Worm (Caenorhabditis elegans) whole organism, L4 larva: ENCODE results near the gene T10F2.5.
A peak's percentile ranks its signal among the peaks of the same experiment; 100 is the strongest.

Source experiments
- F37D6.2 ChIP-seq: sonication (generic microtip); optimal IDR thresholded peaks from 2 replicates; lab custom pipeline; 2016; ENCODE audit warnings: mild to moderate bottlenecking, missing genetic modification characterization, missing compliant biosample characterization
- T26A8.4 ChIP-seq: fragments of 200-800 bp; sonication (Bioruptor generic); IDR thresholded peaks from 2 replicates; pipeline ENCODE4 v1.3.6; 2022; ENCODE audit warnings: missing genetic modification characterization, missing compliant biosample characterization
- Y105C5A.15 ChIP-seq: fragments of 200-800 bp; sonication (Bioruptor generic); IDR thresholded peaks from 2 replicates; pipeline ENCODE4 v1.3.6; 2022; ENCODE audit warnings: missing genetic modification characterization, missing compliant biosample characterization
- Y48G9A.11 ChIP-seq: fragments of 200-800 bp; sonication (Bioruptor generic); IDR thresholded peaks from 2 replicates; pipeline ENCODE4 v1.3.6; 2022; ENCODE audit warnings: missing genetic modification reagents, missing genetic modification characterization, missing compliant biosample characterization
- Y5F2A.4 ChIP-seq: fragments of 200-800 bp; sonication (Bioruptor generic); optimal IDR thresholded peaks from 2 replicates; lab custom pipeline; 2018; ENCODE audit warnings: mild to moderate bottlenecking, missing genetic modification characterization, missing compliant biosample characterization
- ZK337.2 ChIP-seq: fragments of 200-800 bp; sonication (Bioruptor generic); IDR thresholded peaks from 2 replicates; pipeline ENCODE4 v1.3.6; 2022; ENCODE audit warnings: missing genetic modification reagents, missing genetic modification characterization, missing compliant biosample characterization
- ZK546.5 ChIP-seq, 2 experiments: sonication (generic microtip); optimal IDR thresholded peaks; 2 replicates each; lab custom pipeline; 2017; ENCODE audit warnings: missing biosample characterization in 2 of 2, missing genetic modification characterization in 2 of 2
- aha-1 ChIP-seq: fragments of 150-350 bp; peaks from one replicate; lab custom pipeline; 2014; ENCODE audit warnings: missing biosample characterization, missing genetic modification characterization
- ceh-20 ChIP-seq: fragments of 200-800 bp; sonication (Bioruptor generic); IDR thresholded peaks from 2 replicates; pipeline ENCODE4 v1.3.6; 2022; ENCODE audit warnings: missing genetic modification reagents, missing genetic modification characterization, missing compliant biosample characterization
- ceh-82 ChIP-seq: sonication (generic microtip); optimal IDR thresholded peaks from 2 replicates; lab custom pipeline; 2017; ENCODE audit warnings: missing biosample characterization, missing genetic modification characterization
- daf-12 ChIP-seq: fragments of 150-350 bp; optimal IDR thresholded peaks from 2 replicates; lab custom pipeline; 2014; ENCODE audit warnings: missing biosample characterization, missing genetic modification reagents, missing genetic modification characterization
- dmd-6 ChIP-seq: fragments of 200-800 bp; sonication (Bioruptor generic); IDR thresholded peaks from 2 replicates; pipeline ENCODE4 v1.3.6; 2022; ENCODE audit warnings: missing genetic modification reagents, missing genetic modification characterization, missing compliant biosample characterization
- dmd-8 ChIP-seq: fragments of 200-800 bp; sonication (Bioruptor generic); IDR thresholded peaks from 2 replicates; pipeline ENCODE4 v1.3.6; 2022; ENCODE audit warnings: missing genetic modification characterization, missing compliant biosample characterization
- duxl-1 ChIP-seq: sonication (generic microtip); optimal IDR thresholded peaks from 2 replicates; lab custom pipeline; 2016; ENCODE audit warnings: mild to moderate bottlenecking, missing genetic modification characterization, moderate library complexity, missing compliant biosample characterization; ENCODE audit not compliant: poor library complexity
- dve-1 ChIP-seq: sonication (generic microtip); optimal IDR thresholded peaks from 2 replicates; lab custom pipeline; 2017; ENCODE audit warnings: antibody characterized with exemption, mild to moderate bottlenecking, missing genetic modification characterization, missing compliant biosample characterization; ENCODE audit not compliant: insufficient read depth
- egl-27 ChIP-seq: sonication (generic microtip); optimal IDR thresholded peaks from 3 replicates; lab custom pipeline; 2017; ENCODE audit warnings: missing biosample characterization, missing genetic modification reagents, missing genetic modification characterization
- hlh-11 ChIP-seq: fragments of 200-800 bp; sonication (Bioruptor generic); optimal IDR thresholded peaks from 2 replicates; lab custom pipeline; 2018; ENCODE audit warnings: mild to moderate bottlenecking, missing genetic modification characterization, missing compliant biosample characterization
- hlh-30 ChIP-seq: sonication (generic microtip); optimal IDR thresholded peaks from 2 replicates; lab custom pipeline; 2017; ENCODE audit warnings: antibody characterized with exemption, mild to moderate bottlenecking, missing genetic modification characterization, missing compliant biosample characterization; ENCODE audit not compliant: insufficient read depth
- lim-7 ChIP-seq: fragments of 200-800 bp; sonication (Bioruptor generic); IDR thresholded peaks from 2 replicates; pipeline ENCODE4 v1.3.6; 2022; ENCODE audit warnings: missing genetic modification characterization, missing compliant biosample characterization
- lin-13 ChIP-seq: fragments of 150-350 bp; optimal IDR thresholded peaks from 2 replicates; lab custom pipeline; 2014; ENCODE audit warnings: missing biosample characterization, missing genetic modification reagents, missing genetic modification characterization
- lin-15B ChIP-seq: fragments of 150-350 bp; sonication (generic microtip); optimal IDR thresholded peaks from 3 replicates; lab custom pipeline; 2014; ENCODE audit warnings: missing biosample characterization, missing genetic modification characterization
- lin-38 ChIP-seq: fragments of 200-800 bp; sonication (Bioruptor generic); IDR thresholded peaks from 2 replicates; pipeline ENCODE4 v1.3.6; 2022; ENCODE audit warnings: missing genetic modification reagents, missing genetic modification characterization, missing compliant biosample characterization
- lin-39 ChIP-seq: fragments of 150-350 bp; optimal IDR thresholded peaks from 2 replicates; lab custom pipeline; 2014; ENCODE audit warnings: missing biosample characterization, missing genetic modification reagents, missing genetic modification characterization
- madf-5 ChIP-seq, 2 experiments: fragments of 200-800 bp; sonication (Bioruptor generic); IDR thresholded peaks; 2 replicates each; pipeline ENCODE4 v1.3.6; 2022; ENCODE audit warnings: missing compliant biosample characterization in 2 of 2, missing genetic modification characterization in 2 of 2
- madf-9 ChIP-seq: fragments of 200-800 bp; sonication (Bioruptor generic); conservative IDR thresholded peaks from 2 replicates; pipeline ENCODE4 v1.3.6; 2022; ENCODE audit warnings: missing genetic modification reagents, missing genetic modification characterization, missing compliant biosample characterization
- mdt-29 ChIP-seq: fragments of 200-800 bp; sonication (Bioruptor generic); IDR thresholded peaks from 2 replicates; pipeline ENCODE4 v1.3.6; 2022; ENCODE audit warnings: missing genetic modification reagents, missing genetic modification characterization, missing compliant biosample characterization
- nhr-102 ChIP-seq: sonication (generic microtip); optimal IDR thresholded peaks from 2 replicates; lab custom pipeline; 2016; ENCODE audit warnings: mild to moderate bottlenecking, missing genetic modification characterization, moderate library complexity, missing compliant biosample characterization
- nhr-11 ChIP-seq: fragments of 150-350 bp; optimal IDR thresholded peaks from 2 replicates; lab custom pipeline; 2014; ENCODE audit warnings: missing biosample characterization, missing genetic modification characterization
- nhr-111 ChIP-seq: fragments of 200-800 bp; sonication (Bioruptor generic); optimal IDR thresholded peaks from 2 replicates; lab custom pipeline; 2018; ENCODE audit warnings: mild to moderate bottlenecking, missing genetic modification characterization, missing compliant biosample characterization
- nhr-237 ChIP-seq: sonication (generic microtip); optimal IDR thresholded peaks from 2 replicates; lab custom pipeline; 2017; ENCODE audit warnings: missing biosample characterization, missing genetic modification characterization
- nhr-28 ChIP-seq: fragments of 150-350 bp; optimal IDR thresholded peaks from 2 replicates; lab custom pipeline; 2014; ENCODE audit warnings: missing biosample characterization, missing genetic modification characterization
- nhr-41 ChIP-seq: fragments of 200-800 bp; sonication (Bioruptor generic); IDR thresholded peaks from 2 replicates; pipeline ENCODE4 v1.3.6; 2022; ENCODE audit warnings: missing genetic modification reagents, missing genetic modification characterization, missing compliant biosample characterization
- nhr-76 ChIP-seq: fragments of 150-350 bp; optimal IDR thresholded peaks from 2 replicates; lab custom pipeline; 2014; ENCODE audit warnings: missing biosample characterization, missing genetic modification characterization
- pha-4 ChIP-seq, 2 experiments: fragments of 150-350 bp in 1 of 2; fragments of 200-800 bp in 1 of 2; sonication (Bioruptor generic) in 1 of 2; IDR thresholded peaks in 1 of 2; optimal IDR thresholded peaks in 1 of 2; 2 replicates each; pipeline versions ENCODE4 v1.3.6 to Lab custom; 2014 to 2022; ENCODE audit warnings: missing genetic modification characterization in 2 of 2, missing genetic modification reagents in 2 of 2, missing biosample characterization in 1 of 2, missing compliant biosample characterization in 1 of 2
- saeg-2 ChIP-seq: fragments of 200-800 bp; sonication (Bioruptor generic); IDR thresholded peaks from 2 replicates; pipeline ENCODE4 v1.3.6; 2022; ENCODE audit warnings: missing genetic modification reagents, missing genetic modification characterization, missing compliant biosample characterization
- sdz-12 ChIP-seq: fragments of 200-800 bp; sonication (Bioruptor generic); optimal IDR thresholded peaks from 2 replicates; lab custom pipeline; 2018; ENCODE audit warnings: mild to moderate bottlenecking, missing genetic modification characterization, missing compliant biosample characterization
- skn-1 ChIP-seq: fragments of 150-350 bp; optimal IDR thresholded peaks from 2 replicates; lab custom pipeline; 2014; ENCODE audit warnings: missing biosample characterization, missing genetic modification characterization
- spr-1 ChIP-seq: sonication (generic microtip); optimal IDR thresholded peaks from 2 replicates; lab custom pipeline; 2016; ENCODE audit warnings: mild to moderate bottlenecking, missing genetic modification characterization, missing compliant biosample characterization
- unc-130 ChIP-seq: sonication (generic microtip); optimal IDR thresholded peaks from 2 replicates; lab custom pipeline; 2016; ENCODE audit warnings: missing genetic modification reagents, missing genetic modification characterization, missing compliant biosample characterization
- unc-62 ChIP-seq, 3 experiments: fragments of 150-350 bp in 1 of 3; sonication (generic microtip); optimal IDR thresholded peaks in 2 of 3; peaks in 1 of 3; 1 replicate in 1 of 3; 2 replicates in 2 of 3; lab custom pipeline; 2014 to 2017; ENCODE audit warnings: missing biosample characterization in 3 of 3, missing genetic modification characterization in 3 of 3, missing genetic modification reagents in 3 of 3, missing genotype in 1 of 3
- vab-7 ChIP-seq: fragments of 200-800 bp; sonication (Bioruptor generic); IDR thresholded peaks from 2 replicates; pipeline ENCODE4 v1.3.6; 2022; ENCODE audit warnings: missing genetic modification reagents, missing genetic modification characterization, missing compliant biosample characterization
- zfp-3 ChIP-seq: fragments of 200-800 bp; sonication (Bioruptor generic); conservative IDR thresholded peaks from 2 replicates; pipeline ENCODE4 v1.3.6; 2022; ENCODE audit warnings: missing genetic modification reagents, missing genetic modification characterization, missing compliant biosample characterization
- zip-11 ChIP-seq: fragments of 200-800 bp; sonication (Bioruptor generic); IDR thresholded peaks from 2 replicates; pipeline ENCODE4 v1.3.6; 2022; ENCODE audit warnings: missing genetic modification characterization, missing compliant biosample characterization
- ztf-11 ChIP-seq: fragments of 150-350 bp; optimal IDR thresholded peaks from 2 replicates; lab custom pipeline; 2014; ENCODE audit warnings: missing biosample characterization, missing genetic modification characterization
- ztf-7 ChIP-seq: fragments of 150-350 bp; optimal IDR thresholded peaks from 2 replicates; lab custom pipeline; 2014; ENCODE audit warnings: missing biosample characterization, missing genetic modification characterization

The T10F2.5 gene

DNA sequence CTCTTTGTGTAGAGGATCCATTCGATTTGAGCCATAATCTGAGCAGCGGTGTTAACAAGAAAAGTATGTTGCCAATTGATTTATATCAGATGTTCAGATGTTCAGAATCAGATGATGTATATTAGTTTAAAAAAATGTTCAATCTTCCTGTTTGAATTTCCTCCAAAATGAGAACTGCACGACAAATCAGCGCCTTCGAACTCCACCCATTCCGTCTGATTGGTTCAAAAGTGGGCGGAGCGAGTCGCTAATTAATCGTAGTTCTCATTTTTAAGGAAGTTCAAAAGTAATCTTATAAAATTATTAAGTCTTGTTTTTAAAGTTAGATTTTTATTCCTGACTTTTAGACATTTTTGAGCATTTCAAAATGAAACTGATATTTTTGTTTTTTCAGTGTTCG lies 19.8 kb upstream of the T10F2.5 start:
- no peak for TF ChIP-seq zip-11 (GFP tag; lab: Robert Waterston, UW)
- peak in 1 of 2 experiments; percentile 73 for TF ChIP-seq unc-62 (GFP tag; optimal IDR thresholded peaks at IDR 0.05 in 1 of 2; lab: Kevin White, UChicago)
- TF ChIP-seq unc-62 (tag; optimal IDR thresholded peaks at IDR 0.05; lab: Kevin White, UChicago): no peak
- TF ChIP-seq saeg-2 (GFP tag; lab: Robert Waterston, UW): no peak

DNA sequence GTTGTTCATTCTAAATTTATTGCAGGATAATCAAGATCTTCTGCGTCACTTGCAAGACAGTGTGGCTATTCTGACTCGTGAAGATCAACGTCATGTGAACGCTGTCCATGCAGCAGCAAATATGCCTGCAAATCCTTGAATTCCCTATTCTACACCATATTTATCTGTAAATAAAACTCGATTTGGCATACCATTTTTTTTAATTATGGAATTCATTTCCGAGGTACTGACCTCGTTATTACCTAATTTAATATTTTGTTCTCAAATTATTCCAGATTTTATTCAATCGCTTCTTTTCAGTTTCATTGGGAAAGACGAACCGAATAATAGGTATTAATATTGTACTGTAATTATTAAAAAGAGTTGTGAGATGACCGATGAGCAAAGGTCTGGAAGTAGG lies 14.2 kb upstream of the T10F2.5 start, which contains the start of gene cid-1:
cid-1 (plus strand) TSS at position 301 of the 400 bp plus-strand sequence.
- no peak for TF ChIP-seq hlh-11 (tag; lab: Kevin White, UChicago)
- TF ChIP-seq aha-1 (tag; lab: Kevin White, UChicago): peak; percentile 48
- no peak for TF ChIP-seq nhr-237 (tag; lab: Kevin White, UChicago)
- no peak for TF ChIP-seq lin-39 (tag; lab: Kevin White, UChicago)
- TF ChIP-seq ceh-20: no peak
- TF ChIP-seq, all 104 proteins: peak for 1

DNA sequence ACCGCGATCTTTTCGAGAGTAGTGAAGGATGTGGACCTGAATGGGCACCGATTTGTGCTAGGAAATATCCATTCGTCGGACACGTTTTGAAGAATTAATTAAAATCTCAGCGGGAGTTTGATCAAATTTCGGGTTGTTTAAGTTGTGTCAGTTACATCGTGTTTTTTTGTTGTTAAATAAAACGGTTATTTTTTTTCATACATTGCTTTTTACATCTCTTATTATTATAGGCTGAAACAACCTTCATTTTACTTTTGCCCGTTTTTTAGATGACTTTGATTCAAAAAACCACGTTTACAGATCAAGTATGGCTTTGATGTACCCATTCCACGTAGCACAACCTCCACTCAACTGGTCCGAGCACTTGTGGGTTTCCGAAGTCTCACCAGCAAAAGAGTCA lies 13.7 kb upstream of the T10F2.5 start, which contains the start of gene emb-1:
emb-1 (plus strand) TSS at position 301 of the 400 bp plus-strand sequence.
- TF ChIP-seq zfp-3 (GFP tag; lab: Robert Waterston, UW): no peak
- TF ChIP-seq skn-1 (tag; lab: Kevin White, UChicago): no peak
- TF ChIP-seq ztf-7 (tag; lab: Kevin White, UChicago): no peak
- TF ChIP-seq lim-7 (GFP tag; lab: Robert Waterston, UW): no peak
- TF ChIP-seq spr-1 (tag; lab: Kevin White, UChicago): no peak
- no peak for TF ChIP-seq T26A8.4 (GFP tag; lab: Robert Waterston, UW)
- TF ChIP-seq Y105C5A.15: no peak
- no peak for TF ChIP-seq nhr-41
- TF ChIP-seq Y48G9A.11: no peak
- no peak for TF ChIP-seq dmd-8 (GFP tag; lab: Robert Waterston, UW)
- no peak for TF ChIP-seq nhr-111
- no peak for TF ChIP-seq zip-11 (GFP tag; lab: Robert Waterston, UW)
- no peak for TF ChIP-seq madf-5 (GFP tag; IDR thresholded peaks at IDR 0.05; lab: Robert Waterston, UW)
- TF ChIP-seq nhr-11 (tag; lab: Kevin White, UChicago): no peak
- no peak for TF ChIP-seq nhr-28
- no peak for TF ChIP-seq lin-13 (GFP tag; lab: Kevin White, UChicago)
- TF ChIP-seq dve-1 (tag; lab: Kevin White, UChicago): no peak

DNA sequence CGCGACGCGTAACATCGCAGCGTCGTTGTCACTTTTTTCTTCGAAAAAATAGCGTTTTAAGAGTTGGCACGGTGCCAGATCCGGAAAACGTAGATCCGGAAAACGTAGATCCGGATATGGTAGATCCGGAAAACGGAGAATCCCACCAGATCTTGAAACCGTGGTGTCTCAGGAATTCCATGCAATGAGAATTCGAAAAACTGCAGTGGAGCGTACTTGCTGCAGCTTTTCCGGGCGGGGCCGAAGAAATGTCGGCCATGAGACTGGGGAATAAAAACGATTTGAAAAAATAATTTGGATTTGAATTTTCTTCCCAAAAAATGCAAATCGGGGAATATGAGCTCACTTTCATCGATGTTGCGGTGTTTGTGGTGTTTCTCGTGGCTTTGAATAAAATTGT lies 13.1 kb upstream of the T10F2.5 start, which contains the start of gene K10D2.5:
K10D2.5 (plus strand) TSS at position 251 of the 400 bp plus-strand sequence.
- TF ChIP-seq egl-27 (no peak), nhr-28 (peak; percentile 72), T26A8.4 (GFP tag; lab: Robert Waterston, UW) (peak; percentile 80), unc-130 (GFP tag; lab: Kevin White, UChicago) (peak; percentile 98), madf-9 (GFP tag; lab: Robert Waterston, UW) (peak; percentile 96), duxl-1 (tag; lab: Kevin White, UChicago) (peak; percentile 89), nhr-76 (no peak), ZK546.5 (tag; optimal IDR thresholded peaks at IDR 0.05; lab: Kevin White, UChicago) (no peak), ztf-11 (tag; lab: Kevin White, UChicago) (no peak), lin-15B (peak; percentile 90), skn-1 (tag; lab: Kevin White, UChicago) (no peak), F37D6.2 (tag; lab: Kevin White, UChicago) (peak; percentile 86), nhr-237 (tag; lab: Kevin White, UChicago) (no peak), spr-1 (tag; lab: Kevin White, UChicago) (peak; percentile 43), ZK337.2 (GFP tag; lab: Robert Waterston, UW) (peak; percentile 99), dmd-6 (GFP tag; lab: Robert Waterston, UW) (peak; percentile 91), Y5F2A.4 (GFP tag; lab: Kevin White, UChicago) (no peak), daf-12 (tag; lab: Kevin White, UChicago) (no peak), pha-4 (GFP tag; IDR thresholded peaks at IDR 0.05; lab: Robert Waterston, UW) (no peak), pha-4 (tag; optimal IDR thresholded peaks at IDR 0.05; lab: Kevin White, UChicago) (peak; percentile 60), ceh-82 (tag; lab: Kevin White, UChicago) (no peak), lin-38 (peak; percentile 99), hlh-30 (tag; lab: Kevin White, UChicago) (peak; percentile 71), vab-7 (peak; percentile 91), Y105C5A.15 (peak; percentile 87; the same call in 1 of the 2 replicates), nhr-102 (peak; percentile 53), mdt-29 (GFP tag; lab: Robert Waterston, UW) (peak; percentile 85), sdz-12 (peak; percentile 94)
